Worm (Caenorhabditis elegans) whole organism, L1 larva: ENCODE data around the gene F44D12.10.

Source experiments
- C16A3.4 ChIP-seq: fragments of 150-350 bp; optimal IDR thresholded peaks from 2 replicates; lab custom pipeline; 2014; ENCODE audit warnings: missing biosample characterization, missing genetic modification characterization
- C34B4.2 ChIP-seq: sonication (generic microtip); optimal IDR thresholded peaks from 2 replicates; lab custom pipeline; 2017; ENCODE audit warnings: mild to moderate bottlenecking, missing genetic modification characterization, missing compliant biosample characterization
- Y116A8C.19 ChIP-seq: sonication (generic microtip); optimal IDR thresholded peaks from 2 replicates; lab custom pipeline; 2016; ENCODE audit warnings: missing compliant biosample characterization, missing genetic modification characterization, borderline replicate concordance
- aha-1 ChIP-seq: fragments of 150-350 bp; optimal IDR thresholded peaks from 2 replicates; lab custom pipeline; 2014; ENCODE audit warnings: missing biosample characterization, missing genetic modification characterization
- ceh-8 ChIP-seq: fragments of 200-800 bp; sonication (Bioruptor generic); optimal IDR thresholded peaks from 2 replicates; lab custom pipeline; 2018; ENCODE audit warnings: mild to moderate bottlenecking, missing genetic modification characterization, moderate library complexity, missing compliant biosample characterization
- ceh-88 ChIP-seq: fragments of 200-800 bp; sonication (Bioruptor generic); IDR thresholded peaks from 2 replicates; pipeline ENCODE4 v1.3.6; 2022; ENCODE audit warnings: missing genetic modification characterization, missing compliant biosample characterization
- ces-1 ChIP-seq: fragments of 150-350 bp; optimal IDR thresholded peaks from 2 replicates; lab custom pipeline; 2014; ENCODE audit warnings: missing biosample characterization, missing genetic modification reagents, missing genetic modification characterization
- dpl-1 ChIP-seq, 3 experiments: fragments of 150-350 bp in 2 of 3; sonication (generic microtip) in 1 of 3; optimal IDR thresholded peaks; 2 replicates each; lab custom pipeline; 2014 to 2017; ENCODE audit warnings: missing biosample characterization in 3 of 3, missing genetic modification characterization in 3 of 3, missing genetic modification reagents in 3 of 3
- efl-1 ChIP-seq, 4 experiments: fragments of 150-350 bp; optimal IDR thresholded peaks in 3 of 4; peaks in 1 of 4; 1 replicate in 1 of 4; 2 replicates in 3 of 4; lab custom pipeline; 2014; ENCODE audit warnings: missing biosample characterization in 2 of 4, missing genetic modification characterization in 2 of 4, missing genetic modification reagents in 2 of 4
- efl-3 ChIP-seq: fragments of 200-800 bp; sonication (Bioruptor generic); optimal IDR thresholded peaks from 2 replicates; lab custom pipeline; 2018; ENCODE audit warnings: mild to moderate bottlenecking, missing genetic modification characterization, missing compliant biosample characterization
- egl-13 ChIP-seq: sonication (generic microtip); optimal IDR thresholded peaks from 2 replicates; lab custom pipeline; 2016; ENCODE audit warnings: missing genotype, missing genetic modification reagents, missing genetic modification characterization, missing compliant biosample characterization
- fkh-10 ChIP-seq: sonication (generic microtip); optimal IDR thresholded peaks from 2 replicates; lab custom pipeline; 2017; ENCODE audit warnings: missing biosample characterization, missing genetic modification reagents, missing genetic modification characterization
- fos-1 ChIP-seq: fragments of 150-350 bp; optimal IDR thresholded peaks from 2 replicates; lab custom pipeline; 2014; ENCODE audit warnings: missing biosample characterization, missing genetic modification characterization
- hpl-2 ChIP-seq: fragments of 150-350 bp; optimal IDR thresholded peaks from 2 replicates; lab custom pipeline; 2014; ENCODE audit warnings: missing biosample characterization, missing genetic modification reagents, missing genetic modification characterization
- lin-35 ChIP-seq, 2 experiments: fragments of 150-350 bp; optimal IDR thresholded peaks; 2 replicates each; lab custom pipeline; 2014; ENCODE audit warnings: missing biosample characterization in 2 of 2, missing genetic modification characterization in 2 of 2, missing genetic modification reagents in 2 of 2
- lir-3 ChIP-seq: sonication (generic microtip); optimal IDR thresholded peaks from 2 replicates; lab custom pipeline; 2016; ENCODE audit warnings: mild to moderate bottlenecking, missing genetic modification characterization, moderate library complexity, missing compliant biosample characterization; ENCODE audit not compliant: poor library complexity
- lsy-2 ChIP-seq, 2 experiments: fragments of 150-350 bp; optimal IDR thresholded peaks; 2 replicates each; lab custom pipeline; 2014; ENCODE audit warnings: missing biosample characterization in 2 of 2, missing genetic modification characterization in 2 of 2
- mdl-1 ChIP-seq, 2 experiments: fragments of 150-350 bp; optimal IDR thresholded peaks; 2 replicates each; lab custom pipeline; 2014 to 2017; ENCODE audit warnings: missing biosample characterization in 2 of 2, missing genetic modification characterization in 2 of 2, inconsistent platforms in 1 of 2
- mef-2 ChIP-seq: fragments of 150-350 bp; optimal IDR thresholded peaks from 2 replicates; lab custom pipeline; 2014; ENCODE audit warnings: missing biosample characterization, missing genetic modification characterization
- nhr-28 ChIP-seq: fragments of 150-350 bp; optimal IDR thresholded peaks from 2 replicates; lab custom pipeline; 2014; ENCODE audit warnings: missing biosample characterization, missing genetic modification characterization
- nhr-71 ChIP-seq: sonication (generic microtip); optimal IDR thresholded peaks from 2 replicates; lab custom pipeline; 2016; ENCODE audit warnings: mild to moderate bottlenecking, missing genetic modification characterization, moderate library complexity, missing compliant biosample characterization
- nhr-76 ChIP-seq: sonication (generic microtip); optimal IDR thresholded peaks from 2 replicates; lab custom pipeline; 2017; ENCODE audit warnings: missing biosample characterization, missing genetic modification characterization
- nhr-85 ChIP-seq: sonication (generic microtip); peaks from one replicate; lab custom pipeline; 2016; ENCODE audit warnings: missing genetic modification characterization, inconsistent platforms, missing compliant biosample characterization
- pag-3 ChIP-seq: sonication (generic microtip); optimal IDR thresholded peaks from 2 replicates; lab custom pipeline; 2017; ENCODE audit warnings: missing genetic modification characterization, mild to moderate bottlenecking, missing compliant biosample characterization, antibody characterized with exemption, borderline replicate concordance; ENCODE audit not compliant: insufficient read depth
- pqm-1 ChIP-seq: sonication (generic microtip); optimal IDR thresholded peaks from 3 replicates; lab custom pipeline; 2017; ENCODE audit warnings: missing biosample characterization, missing genetic modification characterization
- rnt-1 ChIP-seq: sonication (generic microtip); optimal IDR thresholded peaks from 2 replicates; lab custom pipeline; 2016; ENCODE audit warnings: mild to moderate bottlenecking, missing genetic modification characterization, moderate library complexity, missing compliant biosample characterization
- snpc-4 ChIP-seq: fragments of 150-350 bp; optimal IDR thresholded peaks from 2 replicates; lab custom pipeline; 2014; ENCODE audit warnings: missing biosample characterization, missing genetic modification characterization
- snu-23 ChIP-seq: sonication (generic microtip); optimal IDR thresholded peaks from 2 replicates; lab custom pipeline; 2016; ENCODE audit warnings: missing genetic modification characterization, missing compliant biosample characterization
- sox-4 ChIP-seq: sonication (generic microtip); optimal IDR thresholded peaks from 2 replicates; lab custom pipeline; 2016; ENCODE audit warnings: missing genetic modification characterization, missing compliant biosample characterization
- sptf-1 ChIP-seq: fragments of 150-350 bp; optimal IDR thresholded peaks from 2 replicates; lab custom pipeline; 2014; ENCODE audit warnings: missing biosample characterization, missing genetic modification characterization
- unc-86 ChIP-seq: sonication (generic microtip); optimal IDR thresholded peaks from 2 replicates; lab custom pipeline; 2016; ENCODE audit warnings: missing genetic modification characterization, missing compliant biosample characterization
- unc-98 ChIP-seq: fragments of 200-800 bp; sonication (Bioruptor generic); IDR thresholded peaks from 2 replicates; pipeline ENCODE4 v1.3.6; 2022; ENCODE audit warnings: missing genetic modification characterization, missing compliant biosample characterization
- xbp-1 ChIP-seq: sonication (generic microtip); optimal IDR thresholded peaks from 2 replicates; lab custom pipeline; 2016; ENCODE audit warnings: missing genetic modification characterization, missing compliant biosample characterization
- zag-1 ChIP-seq: fragments of 150-350 bp; optimal IDR thresholded peaks from 2 replicates; lab custom pipeline; 2014; ENCODE audit warnings: missing biosample characterization, missing genetic modification characterization

F44D12.10 gene

DNA sequence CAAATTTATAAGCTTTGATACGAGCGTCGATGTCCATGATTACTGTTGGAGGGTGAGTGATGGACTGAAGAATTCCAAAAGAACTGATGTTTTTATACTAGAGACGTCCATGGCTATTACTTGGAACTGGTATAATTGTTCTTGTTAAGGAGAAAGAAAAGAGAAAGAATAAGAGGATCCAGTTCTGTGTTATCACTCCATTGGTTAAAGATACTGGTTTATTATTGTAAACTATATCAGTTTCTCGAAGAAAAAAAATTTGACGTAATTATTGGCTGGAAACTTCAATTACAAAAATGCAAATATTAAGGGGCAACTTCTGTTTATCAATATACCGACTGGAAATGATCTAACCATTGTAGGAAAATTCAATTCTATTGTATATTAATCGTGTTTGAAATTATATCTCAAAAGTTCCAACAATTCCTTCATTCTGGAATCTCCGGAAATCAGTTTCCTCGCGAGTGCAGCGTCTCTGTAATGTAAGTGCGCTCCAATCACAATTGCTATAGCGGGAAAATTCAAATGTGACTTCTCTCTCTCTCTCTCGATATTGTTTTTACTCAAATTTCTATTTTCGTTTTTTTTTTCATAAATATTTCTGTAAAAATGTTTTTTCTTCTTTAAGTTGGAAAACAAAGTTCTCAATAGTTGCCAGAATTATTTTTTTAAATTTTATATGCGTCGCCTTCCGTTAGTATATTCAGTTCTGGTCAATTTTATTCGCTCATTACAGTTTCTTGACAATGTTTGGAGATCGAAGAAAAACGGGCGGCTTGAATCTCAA, 48.7 kb upstream of the F44D12.10 start, which contains the start of the genes col-2 and ndc-80 (continued):
- TF ChIP-seq nhr-85 (tag; lab: Kevin White, UChicago) = peak; percentile 79
- no peak; the same call in 1 of the 2 replicates for TF ChIP-seq ceh-88
- peak; percentile 69 to 92 for TF ChIP-seq lsy-2 (tag; optimal IDR thresholded peaks at IDR 0.05; lab: Kevin White, UChicago)
- peak; percentile 88 to 92 (median 89) for TF ChIP-seq dpl-1 (GFP tag; optimal IDR thresholded peaks at IDR 0.05; lab: Kevin White, UChicago)
- TF ChIP-seq unc-86 (tag; lab: Kevin White, UChicago) = peak; percentile 38
- TF ChIP-seq C16A3.4 (tag; lab: Kevin White, UChicago) = peak; percentile 93
- peak; percentile 82 for TF ChIP-seq snu-23 (GFP tag; lab: Kevin White, UChicago)
- TF ChIP-seq lir-3 (tag; lab: Kevin White, UChicago) = peak; percentile 77
- no peak for TF ChIP-seq egl-13 (tag; lab: Kevin White, UChicago)
- no peak for TF ChIP-seq aha-1
- peak; percentile 83 for TF ChIP-seq nhr-71 (tag; lab: Kevin White, UChicago)

DNA sequence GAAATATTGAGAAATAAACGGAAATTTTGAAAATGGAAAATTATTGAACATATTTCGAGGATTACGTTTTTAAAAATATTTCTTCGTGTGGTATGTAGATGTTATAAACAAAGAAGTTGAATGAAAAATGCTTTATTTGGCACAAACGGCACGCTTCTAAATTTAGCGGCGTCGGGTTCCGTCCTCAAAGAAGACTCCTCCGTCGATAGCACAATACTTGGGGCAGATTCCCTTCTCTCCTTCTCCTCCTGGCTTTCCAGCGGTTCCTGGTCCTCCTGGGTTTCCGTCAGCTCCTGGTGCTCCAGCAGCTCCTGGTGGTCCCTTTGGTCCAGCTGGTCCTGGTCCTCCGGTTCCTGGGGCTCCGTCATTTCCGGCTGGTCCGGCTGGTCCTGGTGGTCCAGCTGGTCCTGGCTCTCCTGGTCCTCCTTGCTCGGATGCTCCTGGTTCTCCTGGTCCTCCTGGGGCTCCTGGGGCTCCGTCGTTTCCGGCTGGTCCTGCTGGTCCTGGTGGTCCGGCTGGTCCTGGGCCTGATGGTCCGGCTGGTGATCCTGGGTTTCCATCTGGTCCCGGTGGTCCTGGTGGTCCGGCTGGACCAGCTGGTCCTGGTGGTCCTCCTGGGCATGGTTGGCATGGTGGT, 47.6 kb upstream of the F44D12.10 start, which contains the start of gene W01B6.8:
Gene W01B6.8 (minus strand): TSS at position 51 of the 637 bp plus-strand sequence.
- TF ChIP-seq efl-1 (optimal IDR thresholded peaks at IDR 0.05; lab: Kevin White, UChicago) (no peak), efl-1 (GFP tag; optimal IDR thresholded peaks at IDR 0.05 in 1 of 2; lab: Kevin White, UChicago) (peak in 1 of 2 experiments; percentile 81), sptf-1 (tag; lab: Kevin White, UChicago) (no peak), ceh-8 (GFP tag; lab: Kevin White, UChicago) (peak; percentile 83)

DNA sequence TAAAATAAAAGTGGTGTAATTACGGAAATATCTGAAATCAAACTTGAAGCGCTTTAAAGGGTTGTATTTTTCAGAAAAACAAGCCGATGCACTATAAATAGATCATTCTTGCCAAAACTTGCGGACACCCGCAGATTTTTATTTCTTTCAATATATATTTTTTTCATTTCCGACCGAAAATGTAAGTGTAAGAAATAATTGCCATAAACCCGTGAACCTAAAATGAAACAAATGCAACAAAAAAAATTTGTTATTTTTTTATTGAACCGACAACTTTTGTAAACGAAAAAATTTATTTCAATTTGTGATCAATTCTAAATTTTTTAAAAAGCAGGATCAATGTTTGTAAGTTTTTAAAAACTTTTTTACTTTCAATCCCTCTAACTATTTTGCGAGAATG, 44.0 kb upstream of the F44D12.10 start, which contains the start of gene W01B6.6:
Gene W01B6.6 (plus strand): TSS at position 301 of the 400 bp plus-strand sequence.
- no peak for TF ChIP-seq pag-3 (tag; lab: Kevin White, UChicago)
- no peak for TF ChIP-seq hpl-2 (GFP tag; lab: Kevin White, UChicago)
- TF ChIP-seq efl-1 (optimal IDR thresholded peaks at IDR 0.05; lab: Kevin White, UChicago) = no peak
- TF ChIP-seq efl-1 (GFP tag; optimal IDR thresholded peaks at IDR 0.05 in 1 of 2; lab: Kevin White, UChicago) = no peak
- TF ChIP-seq ceh-8 (GFP tag; lab: Kevin White, UChicago) = no peak
- no peak for TF ChIP-seq nhr-76
- no peak for TF ChIP-seq mdl-1 (tag; optimal IDR thresholded peaks at IDR 0.05; lab: Kevin White, UChicago)
- no peak for TF ChIP-seq fos-1 (tag; lab: Kevin White, UChicago)
- TF ChIP-seq sox-4 (tag; lab: Kevin White, UChicago) = no peak
- TF ChIP-seq xbp-1 = no peak
- no peak for TF ChIP-seq C34B4.2 (tag; lab: Kevin White, UChicago)
- no peak for TF ChIP-seq ces-1 (GFP tag; lab: Kevin White, UChicago)
- no peak for TF ChIP-seq zag-1 (tag; lab: Kevin White, UChicago)
- no peak for TF ChIP-seq Y116A8C.19 (tag; lab: Kevin White, UChicago)
- TF ChIP-seq mef-2 = no peak
- no peak for TF ChIP-seq unc-98 (GFP tag; lab: Robert Waterston, UW)
- no peak for TF ChIP-seq pqm-1 (tag; lab: Kevin White, UChicago)
- TF ChIP-seq fkh-10 (GFP tag; lab: Kevin White, UChicago) = no peak
- no peak for TF ChIP-seq efl-3
- no peak for TF ChIP-seq lin-35 (GFP tag; optimal IDR thresholded peaks at IDR 0.05; lab: Kevin White, UChicago)
- no peak for TF ChIP-seq dpl-1 (GFP tag; optimal IDR thresholded peaks at IDR 0.05; lab: Kevin White, UChicago)

DNA sequence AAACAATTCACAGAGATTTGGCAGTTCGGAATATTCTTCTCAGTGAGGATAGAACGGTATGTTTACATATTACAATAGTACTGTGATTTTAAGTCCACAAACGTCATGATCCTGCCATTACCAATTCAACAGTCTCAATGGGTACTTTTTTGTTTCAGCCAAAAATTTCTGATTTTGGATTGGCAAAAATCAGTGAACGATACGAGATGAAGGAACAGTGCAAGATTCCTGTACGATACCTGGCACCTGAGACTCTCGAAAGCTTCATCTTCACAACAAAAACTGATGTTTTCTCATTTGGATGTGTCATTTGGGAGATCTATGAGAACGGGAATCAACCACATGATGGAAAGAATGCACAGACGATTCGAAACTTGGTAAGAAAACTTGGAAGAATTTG, 41.1 kb upstream of the F44D12.10 start:
- TF ChIP-seq snpc-4 = no peak
- no peak for TF ChIP-seq ces-1 (GFP tag; lab: Kevin White, UChicago)
- TF ChIP-seq snu-23 (GFP tag; lab: Kevin White, UChicago) = no peak
- TF ChIP-seq nhr-28 (tag; lab: Kevin White, UChicago) = no peak
- no peak for TF ChIP-seq rnt-1 (tag; lab: Kevin White, UChicago)
